Worm (Caenorhabditis elegans) whole organism, early embryonic: ENCODE results near the gene sec-31.

Source experiments
- B0310.2 ChIP-seq: sonication (generic microtip); optimal IDR thresholded peaks from 2 replicates; lab custom pipeline; 2016; ENCODE audit warnings: mild to moderate bottlenecking, missing genetic modification characterization, missing compliant biosample characterization
- F13C5.2 ChIP-seq: sonication (generic microtip); optimal IDR thresholded peaks from 2 replicates; lab custom pipeline; 2017; ENCODE audit warnings: mild to moderate bottlenecking, missing genetic modification characterization, inconsistent platforms, missing compliant biosample characterization
- ama-1 ChIP-seq: fragments of 150-350 bp; optimal IDR thresholded peaks from 2 replicates; lab custom pipeline; 2014
- ets-7 ChIP-seq: sonication (generic microtip); optimal IDR thresholded peaks from 2 replicates; lab custom pipeline; 2016; ENCODE audit warnings: missing genotype, missing genetic modification characterization, missing compliant biosample characterization
- hmg-4 ChIP-seq: fragments of 200-800 bp; sonication (Bioruptor generic); optimal IDR thresholded peaks from 2 replicates; lab custom pipeline; 2018; ENCODE audit warnings: mild to moderate bottlenecking, missing genetic modification characterization, missing compliant biosample characterization
- hnd-1 ChIP-seq: sonication (generic microtip); optimal IDR thresholded peaks from 2 replicates; lab custom pipeline; 2016; ENCODE audit warnings: missing genetic modification characterization, missing compliant biosample characterization
- scrt-1 ChIP-seq: fragments of 200-800 bp; sonication (Bioruptor generic); IDR thresholded peaks from 2 replicates; pipeline ENCODE4 v1.3.6; 2022; ENCODE audit warnings: missing genetic modification characterization, missing compliant biosample characterization
- sea-1 ChIP-seq: fragments of 200-800 bp; sonication (Bioruptor generic); conservative IDR thresholded peaks from 2 replicates; pipeline ENCODE4 v1.3.6; 2022; ENCODE audit warnings: missing genetic modification characterization, missing compliant biosample characterization
- tbx-11 ChIP-seq: fragments of 200-800 bp; sonication (Bioruptor generic); IDR thresholded peaks from 2 replicates; pipeline ENCODE4 v1.3.6; 2022; ENCODE audit warnings: missing genetic modification characterization, missing compliant biosample characterization
- tbx-37 ChIP-seq: fragments of 200-800 bp; sonication (Bioruptor generic); conservative IDR thresholded peaks from 2 replicates; pipeline ENCODE4 v1.3.6; 2022; ENCODE audit warnings: missing genetic modification reagents, missing genetic modification characterization, missing compliant biosample characterization
- tra-4 ChIP-seq: sonication (generic microtip); optimal IDR thresholded peaks from 2 replicates; lab custom pipeline; 2017; ENCODE audit warnings: missing genetic modification characterization, missing compliant biosample characterization

Gene sec-31

DNA sequence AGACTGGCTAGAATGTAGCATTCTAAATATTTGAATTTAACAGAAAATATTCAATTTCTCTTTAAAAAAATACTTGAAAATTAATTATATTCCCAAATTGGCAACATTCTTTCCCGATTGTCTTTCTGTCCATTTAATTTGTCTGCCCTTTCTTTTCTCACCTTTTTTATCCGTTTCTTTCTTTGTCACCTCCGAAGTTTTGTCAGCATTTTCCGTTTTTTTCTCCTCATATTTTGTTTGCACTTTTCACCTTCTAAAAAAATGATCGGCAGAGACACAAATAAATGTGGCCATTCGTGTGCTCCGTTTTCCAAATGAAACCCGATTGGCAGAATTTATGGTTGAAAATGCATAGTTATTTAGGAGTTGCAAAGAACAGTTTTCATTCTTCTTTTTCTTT, 55.5 kb downstream of the sec-31 start:
- no peak for TF ChIP-seq ama-1
- TF ChIP-seq ets-7 (tag; lab: Kevin White, UChicago): no peak
- TF ChIP-seq tbx-11 (GFP tag; lab: Robert Waterston, UW): no peak
- no peak for TF ChIP-seq tra-4 (tag; lab: Kevin White, UChicago)
- no peak for TF ChIP-seq F13C5.2 (tag; lab: Kevin White, UChicago)
- TF ChIP-seq sea-1 (GFP tag; lab: Robert Waterston, UW): no peak
- TF ChIP-seq hnd-1 (tag; lab: Kevin White, UChicago): no peak
- no peak for TF ChIP-seq hmg-4 (GFP tag; lab: Kevin White, UChicago)
- TF ChIP-seq scrt-1: no peak

DNA sequence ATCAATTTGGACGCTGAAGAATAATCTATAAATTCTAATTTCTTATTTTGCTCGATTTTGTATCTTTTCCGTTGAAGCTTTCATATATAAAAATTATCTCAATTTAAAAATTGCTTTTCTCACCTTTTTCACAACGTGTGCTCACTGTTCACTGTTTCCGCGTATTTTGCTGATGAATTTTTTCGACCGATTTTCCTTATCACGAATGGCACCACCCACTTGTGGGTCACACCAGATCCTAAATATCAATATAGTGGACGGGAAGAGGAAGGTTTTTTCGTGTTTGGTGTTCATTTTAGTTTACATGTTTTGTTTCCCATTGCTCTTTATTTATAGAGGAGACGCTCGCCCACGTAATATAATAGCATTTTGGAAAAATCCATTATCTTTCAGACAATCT, 55.9 kb downstream of the sec-31 start:
- TF ChIP-seq B0310.2 (tag; lab: Kevin White, UChicago) (no peak), tbx-37 (no peak)
